Fruit fly (Drosophila melanogaster) whole organism, embryonic: ENCODE data around the gene NKCC.
A peak's percentile ranks its signal among the peaks of the same experiment; 100 is the strongest.

Experiments
- CG10267 ChIP-seq: fragments of 200-800 bp; sonication (Bioruptor generic); optimal IDR thresholded peaks from 2 replicates; lab custom pipeline; 2018; ENCODE audit warnings: missing biosample characterization, mild to moderate bottlenecking, missing genetic modification characterization, moderate library complexity
- CG10462 ChIP-seq: fragments of 200-800 bp; sonication (Bioruptor generic); optimal IDR thresholded peaks from 2 replicates; lab custom pipeline; 2016; ENCODE audit warnings: missing biosample characterization, missing genetic modification characterization
- CG10565 ChIP-seq: fragments of 200-800 bp; sonication (Bioruptor generic); optimal IDR thresholded peaks from 3 replicates; lab custom pipeline; 2016; ENCODE audit warnings: missing biosample characterization, mild to moderate bottlenecking, missing genetic modification characterization
- CG10979 ChIP-seq: fragments of 200-800 bp; sonication (Bioruptor generic); optimal IDR thresholded peaks from 2 replicates; lab custom pipeline; 2018; ENCODE audit warnings: missing biosample characterization, mild to moderate bottlenecking, missing genetic modification characterization, moderate library complexity
- CG11723 ChIP-seq: fragments of 200-800 bp; sonication (Bioruptor generic); optimal IDR thresholded peaks from 2 replicates; lab custom pipeline; 2017; ENCODE audit warnings: missing biosample characterization, mild to moderate bottlenecking, missing genetic modification characterization
- CG14667 ChIP-seq: fragments of 200-800 bp; sonication (Bioruptor generic); IDR thresholded peaks from 2 replicates; pipeline ENCODE4 v1.3.6; 2022; ENCODE audit warnings: missing biosample characterization, missing genetic modification characterization
- CG15011 ChIP-seq: fragments of 200-800 bp; sonication (Bioruptor generic); optimal IDR thresholded peaks from 3 replicates; lab custom pipeline; 2018; ENCODE audit warnings: missing biosample characterization, mild to moderate bottlenecking, missing genetic modification characterization
- CG17912 ChIP-seq: fragments of 200-800 bp; sonication (Bioruptor generic); optimal IDR thresholded peaks from 2 replicates; lab custom pipeline; 2018; ENCODE audit warnings: missing biosample characterization, mild to moderate bottlenecking, missing genetic modification characterization
- CG18011 ChIP-seq: fragments of 200-800 bp; sonication (Bioruptor generic); optimal IDR thresholded peaks from 2 replicates; lab custom pipeline; 2017; ENCODE audit warnings: missing biosample characterization, missing genetic modification characterization, mild to moderate bottlenecking, moderate library complexity, missing genotype
- CG18476 ChIP-seq: fragments of 200-800 bp; sonication (Bioruptor generic); optimal IDR thresholded peaks from 2 replicates; lab custom pipeline; 2016; ENCODE audit warnings: missing biosample characterization, mild to moderate bottlenecking, missing genetic modification characterization
- CG18619 ChIP-seq: fragments of 200-800 bp; sonication (Bioruptor generic); optimal IDR thresholded peaks from 3 replicates; lab custom pipeline; 2017; ENCODE audit warnings: missing biosample characterization, mild to moderate bottlenecking, missing genetic modification characterization
- CG30431 ChIP-seq: fragments of 200-800 bp; sonication (Bioruptor generic); optimal IDR thresholded peaks from 2 replicates; lab custom pipeline; 2017; ENCODE audit warnings: missing biosample characterization, missing genetic modification characterization
- CG31441 ChIP-seq: fragments of 200-800 bp; sonication (Bioruptor generic); IDR thresholded peaks from 2 replicates; pipeline ENCODE4 v1.3.6; 2022; ENCODE audit warnings: missing biosample characterization, missing genetic modification characterization
- CG3847 ChIP-seq: fragments of 200-800 bp; sonication (Bioruptor generic); IDR thresholded peaks from 2 replicates; pipeline ENCODE4 v1.3.6; 2022; ENCODE audit warnings: missing biosample characterization, missing genetic modification characterization
- CG4424 ChIP-seq: fragments of 200-800 bp; sonication (Bioruptor generic); optimal IDR thresholded peaks from 3 replicates; lab custom pipeline; 2016; ENCODE audit warnings: missing biosample characterization, missing genetic modification characterization
- CG4820 ChIP-seq: fragments of 200-800 bp; sonication (Bioruptor generic); optimal IDR thresholded peaks from 3 replicates; lab custom pipeline; 2016; ENCODE audit warnings: missing biosample characterization, missing genetic modification characterization
- CG5180 ChIP-seq: fragments of 200-800 bp; sonication (Bioruptor generic); optimal IDR thresholded peaks from 3 replicates; lab custom pipeline; 2017; ENCODE audit warnings: missing biosample characterization, missing genetic modification characterization, mild to moderate bottlenecking, moderate library complexity, missing genetic modification reagents
- CG7987 ChIP-seq: fragments of 200-800 bp; sonication (Bioruptor generic); optimal IDR thresholded peaks from 2 replicates; lab custom pipeline; 2018; ENCODE audit warnings: missing biosample characterization, mild to moderate bottlenecking, missing genetic modification characterization, moderate library complexity
- CG8281 ChIP-seq: fragments of 200-800 bp; sonication (Bioruptor generic); optimal IDR thresholded peaks from 2 replicates; lab custom pipeline; 2018; ENCODE audit warnings: missing biosample characterization, mild to moderate bottlenecking, missing genetic modification characterization, moderate library complexity
- CG8388 ChIP-seq: fragments of 200-800 bp; sonication (Bioruptor generic); optimal IDR thresholded peaks from 2 replicates; lab custom pipeline; 2019; ENCODE audit warnings: missing biosample characterization, mild to moderate bottlenecking, missing genetic modification characterization, moderate library complexity
- CG9817 ChIP-seq: fragments of 200-800 bp; sonication (Bioruptor generic); optimal IDR thresholded peaks from 2 replicates; lab custom pipeline; 2018; ENCODE audit warnings: missing biosample characterization, mild to moderate bottlenecking, missing genetic modification characterization, moderate library complexity
- Dll ChIP-seq: fragments of 200-800 bp; sonication (Bioruptor generic); IDR thresholded peaks from 4 replicates; pipeline ENCODE4 v1.3.6; 2022; ENCODE audit warnings: missing biosample characterization, missing genetic modification characterization; ENCODE audit not compliant: partially characterized antibody
- Ets97D ChIP-seq: fragments of 200-800 bp; sonication (Bioruptor generic); optimal IDR thresholded peaks from 3 replicates; lab custom pipeline; 2016; ENCODE audit warnings: missing biosample characterization, missing genetic modification characterization
- HLH54F ChIP-seq: fragments of 200-800 bp; sonication (Bioruptor generic); optimal IDR thresholded peaks from 3 replicates; lab custom pipeline; 2016; ENCODE audit warnings: missing biosample characterization, missing genetic modification characterization
- Hand ChIP-seq: fragments of 200-800 bp; sonication (Bioruptor generic); optimal IDR thresholded peaks from 2 replicates; lab custom pipeline; 2017; ENCODE audit warnings: mild to moderate bottlenecking, missing biosample characterization, missing genetic modification reagents, missing genetic modification characterization
- HmgD ChIP-seq: fragments of 200-800 bp; sonication (Bioruptor generic); optimal IDR thresholded peaks from 3 replicates; lab custom pipeline; 2016; ENCODE audit warnings: missing biosample characterization, missing genetic modification characterization
- Kr ChIP-seq: fragments of 200-800 bp; sonication (Bioruptor generic); optimal IDR thresholded peaks from 2 replicates; lab custom pipeline; 2017; ENCODE audit warnings: missing biosample characterization, mild to moderate bottlenecking, missing genetic modification characterization
- Med ChIP-seq: fragments of 200-800 bp; sonication (Bioruptor generic); peaks from one replicate; lab custom pipeline; 2016; ENCODE audit warnings: missing biosample characterization, missing genetic modification characterization, mild to moderate bottlenecking, inconsistent platforms, moderate library complexity
- NC2α ChIP-seq: fragments of 200-800 bp; sonication (Bioruptor generic); optimal IDR thresholded peaks from 2 replicates; lab custom pipeline; 2016; ENCODE audit warnings: missing biosample characterization, missing genetic modification characterization
- NFAT ChIP-seq: fragments of 200-800 bp; sonication (Bioruptor generic); IDR thresholded peaks from 2 replicates; pipeline ENCODE4 v1.3.6; 2022; ENCODE audit warnings: missing biosample characterization, missing genetic modification characterization
- Oli ChIP-seq: fragments of 200-800 bp; sonication (Bioruptor generic); optimal IDR thresholded peaks from 2 replicates; lab custom pipeline; 2018; ENCODE audit warnings: missing biosample characterization, mild to moderate bottlenecking, missing genetic modification characterization, moderate library complexity
- Sox100B ChIP-seq: fragments of 200-800 bp; sonication (Bioruptor generic); optimal IDR thresholded peaks from 3 replicates; lab custom pipeline; 2018; ENCODE audit warnings: missing biosample characterization, mild to moderate bottlenecking, missing genetic modification characterization
- TFAM ChIP-seq: fragments of 200-800 bp; sonication (Bioruptor generic); optimal IDR thresholded peaks from 2 replicates; lab custom pipeline; 2017; ENCODE audit warnings: missing biosample characterization, missing genetic modification characterization, inconsistent platforms
- YL-1 ChIP-seq: fragments of 200-800 bp; sonication (Bioruptor generic); optimal IDR thresholded peaks from 3 replicates; lab custom pipeline; 2017; ENCODE audit warnings: missing biosample characterization, mild to moderate bottlenecking, missing genetic modification characterization
- bab2 ChIP-seq: fragments of 200-800 bp; sonication (Bioruptor generic); optimal IDR thresholded peaks from 2 replicates; lab custom pipeline; 2016; ENCODE audit warnings: missing biosample characterization, missing genetic modification characterization
- croc ChIP-seq: fragments of 200-800 bp; sonication (Bioruptor generic); conservative IDR thresholded peaks from 3 replicates; pipeline ENCODE4 v1.3.6; 2022; ENCODE audit warnings: missing biosample characterization, missing genetic modification characterization
- crp ChIP-seq, 2 experiments: fragments of 200-800 bp; sonication (Bioruptor generic); optimal IDR thresholded peaks; 2 replicates in 1 of 2; 3 replicates in 1 of 2; lab custom pipeline; 2017; ENCODE audit warnings: missing biosample characterization in 2 of 2, missing genetic modification characterization in 2 of 2, mild to moderate bottlenecking in 1 of 2, moderate library complexity in 1 of 2
- ewg ChIP-seq: fragments of 200-800 bp; sonication (Bioruptor generic); optimal IDR thresholded peaks from 3 replicates; lab custom pipeline; 2017; ENCODE audit warnings: mild to moderate bottlenecking, missing biosample characterization, missing genetic modification reagents, missing genetic modification characterization
- fd64A ChIP-seq: fragments of 200-800 bp; sonication (Bioruptor generic); optimal IDR thresholded peaks from 3 replicates; lab custom pipeline; 2018; ENCODE audit warnings: missing biosample characterization, mild to moderate bottlenecking, missing genetic modification characterization
- jumu ChIP-seq: fragments of 200-800 bp; sonication (Bioruptor generic); optimal IDR thresholded peaks from 3 replicates; lab custom pipeline; 2016; ENCODE audit warnings: missing biosample characterization, missing genetic modification characterization
- lbe ChIP-seq: fragments of 200-800 bp; sonication (Bioruptor generic); optimal IDR thresholded peaks from 2 replicates; lab custom pipeline; 2016; ENCODE audit warnings: missing biosample characterization, mild to moderate bottlenecking, missing genetic modification characterization
- pb ChIP-seq: fragments of 200-800 bp; sonication (Bioruptor generic); optimal IDR thresholded peaks from 3 replicates; lab custom pipeline; 2016; ENCODE audit warnings: missing biosample characterization, missing genetic modification characterization
- phol ChIP-seq: fragments of 200-800 bp; sonication (Bioruptor generic); optimal IDR thresholded peaks from 3 replicates; lab custom pipeline; 2018; ENCODE audit warnings: missing biosample characterization, mild to moderate bottlenecking, missing genetic modification characterization, moderate library complexity
- pita ChIP-seq: fragments of 200-800 bp; sonication (Bioruptor generic); optimal IDR thresholded peaks from 2 replicates; lab custom pipeline; 2017; ENCODE audit warnings: missing biosample characterization, mild to moderate bottlenecking, missing genetic modification characterization
- seq ChIP-seq: fragments of 200-800 bp; sonication (Bioruptor generic); IDR thresholded peaks from 2 replicates; pipeline ENCODE4 v1.3.6; 2022; ENCODE audit warnings: missing biosample characterization, missing genetic modification characterization
- toy ChIP-seq: fragments of 200-800 bp; sonication (Bioruptor generic); IDR thresholded peaks from 2 replicates; pipeline ENCODE4 v1.3.6; 2022; ENCODE audit warnings: missing biosample characterization, missing genetic modification characterization
- trem ChIP-seq: fragments of 200-800 bp; optimal IDR thresholded peaks from 3 replicates; lab custom pipeline; 2019; ENCODE audit warnings: missing biosample characterization, mild to moderate bottlenecking, missing genetic modification characterization, moderate library complexity
- tx ChIP-seq: fragments of 200-800 bp; sonication (Bioruptor generic); optimal IDR thresholded peaks from 2 replicates; lab custom pipeline; 2016; ENCODE audit warnings: missing biosample characterization, missing genetic modification characterization
- vfl ChIP-seq: fragments of 200-800 bp; sonication (Bioruptor generic); optimal IDR thresholded peaks from 2 replicates; lab custom pipeline; 2016; ENCODE audit warnings: missing biosample characterization, missing genetic modification characterization
- zfh2 ChIP-seq: fragments of 200-800 bp; sonication (Bioruptor generic); optimal IDR thresholded peaks from 2 replicates; lab custom pipeline; 2016; ENCODE audit warnings: missing biosample characterization, missing genetic modification characterization

The NKCC gene

dm6 chr3R:5547464-5547943, 45.0 kb upstream of the NKCC start, which contains the start of gene CG2519 (continued):
- TF ChIP-seq CG18619 (GFP tag; lab: Kevin White, UChicago) (peak; percentile 15), vfl (GFP tag; lab: Kevin White, UChicago) (peak; percentile 60), crp (GFP tag; optimal IDR thresholded peaks at IDR 0.05; lab: Kevin White, UChicago) (peak in 1 of 2 experiments; percentile 23), CG5180 (GFP tag; lab: Kevin White, UChicago) (no peak), NC2α (GFP tag; lab: Kevin White, UChicago) (no peak), phol (tag; lab: Kevin White, UChicago) (peak; percentile 65), trem (peak; percentile 55), Dll (GFP tag; lab: Robert Waterston, UW) (peak; percentile 89), CG4424 (GFP tag; lab: Kevin White, UChicago) (peak; percentile 48), ewg (peak; percentile 73), YL-1 (GFP tag; lab: Kevin White, UChicago) (peak; percentile 93), CG4820 (GFP tag; lab: Kevin White, UChicago) (peak; percentile 39), CG17912 (GFP tag; lab: Kevin White, UChicago) (peak; percentile 23), toy (GFP tag; lab: Robert Waterston, UW) (no peak), Med (GFP tag; lab: Kevin White, UChicago) (peak; percentile 95), CG15011 (no peak), lbe (GFP tag; lab: Kevin White, UChicago) (no peak), Oli (tag; lab: Kevin White, UChicago) (no peak), NFAT (GFP tag; lab: Robert Waterston, UW) (peak; percentile 82), fd64A (GFP tag; lab: Kevin White, UChicago) (no peak), CG9817 (peak; percentile 47), CG10979 (tag; lab: Kevin White, UChicago) (peak; percentile 43), CG11723 (GFP tag; lab: Kevin White, UChicago) (no peak), CG8281 (tag; lab: Kevin White, UChicago) (peak; percentile 8), CG10267 (tag; lab: Kevin White, UChicago) (peak; percentile 57), CG18011 (GFP tag; lab: Kevin White, UChicago) (peak; percentile 7), HLH54F (peak; percentile 69), pita (no peak), CG30431 (GFP tag; lab: Kevin White, UChicago) (no peak), TFAM (GFP tag; lab: Kevin White, UChicago) (no peak), CG10462 (GFP tag; lab: Kevin White, UChicago) (peak; percentile 15), zfh2 (peak; percentile 72), Sox100B (GFP tag; lab: Kevin White, UChicago) (no peak), CG14667 (GFP tag; lab: Robert Waterston, UW) (peak; percentile 14; the same call in 1 of the 2 replicates), CG8388 (GFP tag; lab: Kevin White, UChicago) (no peak), CG31441 (GFP tag; lab: Robert Waterston, UW) (no peak), Kr (GFP tag; lab: Kevin White, UChicago) (no peak), CG10565 (no peak), CG3847 (GFP tag; lab: Robert Waterston, UW) (0 out of 2 replicates have a peak, but pooled peaks have one; percentile 62), Hand (GFP tag; lab: Kevin White, UChicago) (no peak), croc (GFP tag; lab: Robert Waterston, UW) (no peak), CG7987 (GFP tag; lab: Kevin White, UChicago) (peak; percentile 82), tx (GFP tag; lab: Kevin White, UChicago) (peak; percentile 22), seq (GFP tag; lab: Robert Waterston, UW) (peak; percentile 38; the same call in 1 of the 2 replicates), jumu (GFP tag; lab: Kevin White, UChicago) (peak; percentile 62), pb (GFP tag; lab: Kevin White, UChicago) (peak; percentile 56), Ets97D (GFP tag; lab: Kevin White, UChicago) (peak; percentile 77), HmgD (GFP tag; lab: Kevin White, UChicago) (peak; percentile 78), CG18476 (no peak), bab2 (GFP tag; lab: Kevin White, UChicago) (peak; percentile 55)
